Fruit fly (Drosophila melanogaster) Kc167 (cell line): ENCODE measurements around the gene PH4alphaSG2.

Experiments used
- Myc ChIP-seq: fragments of >200 bp; optimal IDR thresholded peaks from 2 replicates; lab custom pipeline; 2017; ENCODE audit warnings: missing external identifiers
- Sin3A ChIP-seq: fragments of >200 bp; optimal IDR thresholded peaks from 2 replicates; lab custom pipeline; 2018; ENCODE audit warnings: missing external identifiers
- h ChIP-seq: fragments of >200 bp; optimal IDR thresholded peaks from 3 replicates; lab custom pipeline; 2018; ENCODE audit warnings: missing external identifiers
- insv ChIP-seq: fragments of >200 bp; optimal IDR thresholded peaks from 3 replicates; lab custom pipeline; 2018; ENCODE audit warnings: missing external identifiers
- psq ChIP-seq: fragments of >200 bp; optimal IDR thresholded peaks from 2 replicates; lab custom pipeline; 2017; ENCODE audit warnings: missing external identifiers
- ttk ChIP-seq: sonication (Bioruptor generic); optimal IDR thresholded peaks from 2 replicates; lab custom pipeline; 2017; ENCODE audit warnings: missing external identifiers

Gene PH4alphaSG2

DNA sequence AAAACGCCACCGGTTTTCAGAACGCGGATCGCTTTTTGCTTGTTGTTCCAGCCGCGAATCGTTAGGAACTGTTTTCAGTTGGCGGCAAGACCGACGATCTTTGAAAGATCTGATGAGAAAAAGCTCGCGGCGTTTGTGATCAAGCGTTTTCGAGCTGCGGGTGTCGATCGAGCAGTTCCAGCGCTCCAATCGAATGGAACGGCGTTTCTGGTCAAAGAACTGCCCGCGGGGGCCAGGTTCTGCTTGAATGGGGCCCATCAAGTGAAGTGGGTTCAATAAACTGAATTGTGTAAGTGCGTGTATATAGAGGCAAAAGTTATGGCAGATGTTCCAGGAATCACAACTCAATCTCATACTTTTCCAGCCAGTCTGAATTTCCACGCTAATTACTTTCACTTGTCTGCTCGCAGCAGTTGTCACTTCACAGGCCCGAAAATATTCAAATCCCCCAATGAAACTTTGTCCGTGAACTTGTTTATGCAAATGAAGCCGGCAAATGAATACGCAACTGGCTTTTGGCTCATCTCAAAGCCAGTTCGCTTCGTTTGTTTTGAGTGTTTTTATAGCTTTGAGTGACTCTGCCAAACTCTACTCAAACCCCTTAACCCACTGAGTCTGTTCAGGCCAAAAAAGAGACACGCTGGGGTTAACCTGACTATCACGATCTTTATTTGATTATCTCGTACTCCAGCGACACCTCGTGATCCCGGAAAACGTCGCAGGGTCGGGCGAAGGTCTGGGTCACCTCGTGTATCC, 6.4 kb downstream of the PH4alphaSG2 start, which contains the start of gene PH4alphaMP:
Gene PH4alphaMP (minus strand): TSS at position 51 of the 756 bp plus-strand sequence.
- TF ChIP-seq ttk (lab: Kevin White, UChicago): no peak
- no peak for TF ChIP-seq Sin3A (lab: Kevin White, UChicago)

DNA sequence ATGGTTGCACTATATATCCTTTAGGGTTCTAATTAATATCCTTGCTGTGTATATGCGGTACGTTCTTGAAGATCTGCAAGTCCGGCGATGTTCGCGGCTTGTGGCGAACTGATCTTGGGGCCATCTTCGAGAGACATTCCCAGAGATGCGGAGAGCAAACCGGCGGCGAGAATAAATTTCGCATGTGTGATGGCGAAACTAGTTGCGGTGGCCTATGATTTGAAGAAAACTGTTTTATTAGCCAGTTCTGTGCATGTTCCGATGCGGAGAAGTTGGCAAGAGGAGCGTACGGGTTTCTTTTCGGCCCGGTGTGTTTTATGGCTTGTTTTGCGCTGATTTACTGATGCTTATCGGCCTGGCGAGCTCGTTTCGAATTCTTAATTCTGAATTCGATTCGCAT, 10.4 kb downstream of the PH4alphaSG2 start, which contains the start of gene PH4alphaNE1:
Gene PH4alphaNE1 (minus strand): TSS at position 101 of the 400 bp plus-strand sequence.
- TF ChIP-seq psq (lab: Kevin White, UChicago) (no peak), Sin3A (lab: Kevin White, UChicago) (no peak), h (lab: Kevin White, UChicago) (no peak), Myc (no peak), insv (lab: Kevin White, UChicago) (no peak), ttk (lab: Kevin White, UChicago) (no peak)

DNA sequence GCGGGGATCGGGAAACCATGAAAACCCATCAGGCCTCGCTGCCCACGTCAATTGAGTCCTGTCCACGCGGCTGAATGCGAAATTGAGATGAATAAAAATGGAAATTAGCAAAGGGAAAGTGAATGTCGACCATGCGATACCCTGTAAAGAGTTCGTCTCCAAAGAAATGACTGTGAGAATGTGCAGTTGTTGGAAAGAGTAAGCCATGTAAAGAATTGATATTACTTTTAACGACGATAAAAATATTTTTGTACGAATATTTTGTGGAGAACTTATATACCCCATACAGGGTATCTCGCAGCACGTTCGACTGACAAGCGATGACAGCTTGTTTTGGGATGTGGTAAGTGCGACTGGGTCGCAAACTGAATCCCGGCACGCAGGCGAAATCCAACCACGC, 11.3 kb downstream of the PH4alphaSG2 start:
- no peak for TF ChIP-seq h (lab: Kevin White, UChicago)

DNA sequence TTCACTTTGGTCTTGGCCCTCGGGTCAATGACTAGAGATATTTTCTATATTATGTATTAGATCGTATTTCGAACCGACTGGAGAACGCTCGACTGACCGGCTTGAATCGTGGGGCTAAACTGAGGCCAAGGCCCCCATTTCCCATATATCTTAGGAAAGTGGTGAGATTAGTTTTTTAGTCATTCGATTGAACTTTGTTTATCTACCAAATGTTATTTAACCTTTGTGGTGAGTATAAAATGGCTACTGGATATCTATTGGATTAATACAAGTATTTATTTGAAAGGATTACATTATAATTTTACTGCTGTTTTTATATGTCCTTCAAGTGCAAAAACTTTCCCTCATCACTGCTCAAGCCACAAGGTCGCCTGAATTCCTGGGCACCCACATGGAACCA, 13.5 kb downstream of the PH4alphaSG2 start, which contains the start of gene CG31371:
Gene CG31371 (minus strand): TSS at position 101 of the 400 bp plus-strand sequence.
- TF ChIP-seq ttk (lab: Kevin White, UChicago): no peak
- no peak for TF ChIP-seq h (lab: Kevin White, UChicago)
- TF ChIP-seq Myc: no peak

DNA sequence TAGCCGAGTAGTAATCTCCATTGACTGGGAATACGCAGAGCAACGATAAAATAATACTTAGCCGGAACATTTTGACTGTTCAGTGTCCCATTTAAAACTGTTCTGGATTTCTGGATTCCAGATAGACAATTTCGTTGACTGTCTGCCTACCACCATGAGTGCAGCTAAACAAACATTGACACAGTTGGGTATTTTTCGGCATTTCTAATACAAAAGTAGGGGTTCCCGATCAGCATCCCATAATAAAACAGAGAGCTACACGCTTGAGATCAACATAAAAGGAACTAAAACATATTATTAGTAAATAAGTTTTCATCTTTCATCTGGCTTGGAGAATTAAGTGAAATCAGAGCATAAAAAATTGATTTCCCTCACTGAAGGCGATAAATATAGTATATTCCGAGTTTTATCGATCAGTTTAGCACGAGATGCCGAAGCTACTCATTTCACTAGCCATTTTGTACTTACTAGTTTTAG, 15.7 kb downstream of the PH4alphaSG2 start, which contains the start of the genes PH4alphaSG1 and CG15539:
Gene PH4alphaSG1 (minus strand): TSS at position 101 of the 477 bp plus-strand sequence.
Gene CG15539 (plus strand): TSS at position 427 of the 477 bp plus-strand sequence.
- no peak for TF ChIP-seq insv (lab: Kevin White, UChicago)

DNA sequence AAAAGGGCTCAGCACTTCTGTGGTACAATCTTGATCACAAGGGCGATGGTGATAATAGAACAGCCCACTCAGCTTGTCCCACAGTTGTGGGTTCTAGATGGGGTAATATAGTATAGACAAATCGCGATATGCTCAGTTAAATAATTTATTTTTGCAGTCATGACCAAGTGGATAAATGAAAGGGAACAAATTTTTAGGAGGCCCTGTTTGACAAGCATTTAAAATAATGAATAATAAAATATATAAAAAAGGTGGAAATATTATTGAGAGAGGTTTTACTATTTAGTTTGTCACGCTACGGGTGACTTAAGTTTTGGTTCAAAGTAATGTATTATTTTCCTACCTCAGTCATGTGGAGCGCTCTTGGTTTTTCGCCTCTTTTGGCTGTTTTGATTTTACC, 17.8 kb downstream of the PH4alphaSG2 start, which contains the start of gene CG34041:
Gene CG34041 (plus strand): TSS at position 301 of the 400 bp plus-strand sequence.
- TF ChIP-seq psq (lab: Kevin White, UChicago) (no peak), ttk (lab: Kevin White, UChicago) (no peak), Myc (no peak), Sin3A (lab: Kevin White, UChicago) (no peak), insv (lab: Kevin White, UChicago) (no peak), h (lab: Kevin White, UChicago) (no peak)

DNA sequence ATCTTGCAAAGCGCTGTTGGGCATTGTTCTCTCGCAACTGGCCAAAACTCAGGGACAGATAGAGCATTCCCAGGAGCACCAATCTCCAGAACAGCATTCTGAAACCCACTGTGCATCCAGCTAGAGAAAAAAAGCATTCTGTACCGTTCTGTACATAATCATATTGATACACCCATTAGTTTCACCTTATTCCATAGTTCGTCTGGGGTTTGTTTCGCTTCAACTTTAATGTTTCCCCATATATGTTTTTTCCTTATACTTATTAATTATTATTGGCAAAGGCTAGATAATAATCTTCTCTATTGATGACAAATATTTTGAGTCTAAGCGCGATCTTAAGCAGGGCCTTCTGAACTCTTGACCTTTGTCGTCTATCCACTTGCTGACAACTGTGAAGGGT, 22.2 kb downstream of the PH4alphaSG2 start, which contains the start of gene PH4alphaNE2:
Gene PH4alphaNE2 (minus strand): TSS at position 101 of the 400 bp plus-strand sequence.
- TF ChIP-seq insv (lab: Kevin White, UChicago) (no peak), ttk (lab: Kevin White, UChicago) (no peak), h (lab: Kevin White, UChicago) (no peak), Myc (no peak), Sin3A (lab: Kevin White, UChicago) (no peak), psq (lab: Kevin White, UChicago) (no peak)

DNA sequence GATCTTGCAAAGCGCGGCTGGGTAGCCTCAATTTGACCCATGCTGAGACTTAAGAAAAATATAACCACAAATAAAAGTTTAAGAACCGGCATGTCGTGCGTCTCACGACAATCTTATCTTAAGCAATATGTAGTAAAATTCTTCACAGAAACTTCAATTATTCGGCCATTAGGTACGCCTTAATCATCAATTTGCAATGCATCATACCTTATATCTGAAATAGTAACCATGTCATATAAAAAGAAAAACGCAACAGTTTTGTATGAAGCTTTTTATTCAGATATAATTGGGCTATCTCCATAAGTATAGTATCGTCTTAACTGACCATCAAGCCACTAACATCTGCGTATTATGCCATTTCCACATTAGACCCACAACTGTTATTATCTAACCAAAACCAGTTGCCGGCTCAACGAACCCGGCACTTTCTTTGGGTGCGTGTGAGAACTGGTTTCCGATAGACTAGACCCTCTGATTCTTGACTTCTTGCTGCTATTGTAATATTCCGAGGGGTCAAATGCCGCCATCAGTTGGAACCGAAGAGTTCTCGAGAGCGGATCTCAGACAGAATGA, 24.5 kb downstream of the PH4alphaSG2 start, which contains the start of the genes CG31524 and CG9698:
Gene CG31524 (minus strand): TSS at position 101 of the 573 bp plus-strand sequence.
Gene CG9698 (plus strand): TSS at position 523 of the 573 bp plus-strand sequence.
- TF ChIP-seq Myc (no peak), psq (lab: Kevin White, UChicago) (no peak), insv (lab: Kevin White, UChicago) (no peak), ttk (lab: Kevin White, UChicago) (no peak), h (lab: Kevin White, UChicago) (no peak), Sin3A (lab: Kevin White, UChicago) (no peak)

DNA sequence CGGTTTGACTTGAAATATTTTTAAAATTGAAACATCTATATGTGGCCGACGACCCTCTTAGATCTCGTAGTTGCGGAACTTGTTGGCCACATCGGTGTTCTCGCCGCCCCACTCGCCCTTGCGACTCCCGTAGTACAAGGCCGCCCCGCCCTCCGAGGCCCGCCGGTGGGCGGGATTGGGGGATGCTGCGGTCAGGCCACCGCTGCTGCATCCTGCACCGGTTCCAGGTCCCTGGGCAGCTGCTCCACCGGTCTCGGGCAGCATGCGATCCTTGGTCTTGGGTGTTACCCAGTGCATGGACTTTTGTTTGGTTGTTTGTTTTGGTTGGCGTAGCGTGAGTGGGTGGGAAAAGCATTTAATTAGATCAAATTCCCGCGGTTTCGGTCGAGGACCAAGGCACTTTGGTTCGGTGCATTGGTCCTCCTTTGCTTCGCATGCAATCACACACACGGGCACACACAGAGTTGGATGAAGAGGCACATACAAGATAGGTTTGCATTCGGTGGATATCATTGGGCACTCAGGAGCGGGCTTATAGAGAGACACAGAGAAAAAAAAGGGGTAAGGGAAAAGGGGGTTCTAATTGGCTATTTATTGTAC, 28.5 kb downstream of the PH4alphaSG2 start:
- TF ChIP-seq Myc (no peak), psq (lab: Kevin White, UChicago) (no peak), Sin3A (lab: Kevin White, UChicago) (no peak), h (lab: Kevin White, UChicago) (no peak), insv (lab: Kevin White, UChicago) (no peak), ttk (lab: Kevin White, UChicago) (no peak)

DNA sequence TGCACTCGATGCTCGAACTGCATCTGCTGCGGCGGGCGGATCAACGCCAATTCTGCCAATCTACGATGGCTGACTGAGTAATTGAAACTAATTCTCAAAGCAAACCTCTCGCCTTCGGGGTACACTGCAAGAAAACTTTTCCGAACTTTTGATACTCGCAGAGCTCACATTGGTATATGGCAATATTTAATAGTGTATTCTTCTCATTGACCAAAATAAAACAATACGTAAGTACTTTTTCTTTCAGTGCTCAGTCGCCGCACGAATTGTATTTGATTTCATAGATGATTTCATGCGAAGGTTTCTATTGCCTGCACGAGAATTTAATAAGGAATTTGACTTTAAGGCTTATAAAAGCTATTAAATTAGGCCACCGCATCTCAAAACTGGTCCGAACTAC, 35.8 kb downstream of the PH4alphaSG2 start:
- TF ChIP-seq h (lab: Kevin White, UChicago): no peak
- TF ChIP-seq insv (lab: Kevin White, UChicago): no peak
- TF ChIP-seq Sin3A (lab: Kevin White, UChicago): no peak
- no peak for TF ChIP-seq Myc
- no peak for TF ChIP-seq ttk (lab: Kevin White, UChicago)
- no peak for TF ChIP-seq psq (lab: Kevin White, UChicago)

DNA sequence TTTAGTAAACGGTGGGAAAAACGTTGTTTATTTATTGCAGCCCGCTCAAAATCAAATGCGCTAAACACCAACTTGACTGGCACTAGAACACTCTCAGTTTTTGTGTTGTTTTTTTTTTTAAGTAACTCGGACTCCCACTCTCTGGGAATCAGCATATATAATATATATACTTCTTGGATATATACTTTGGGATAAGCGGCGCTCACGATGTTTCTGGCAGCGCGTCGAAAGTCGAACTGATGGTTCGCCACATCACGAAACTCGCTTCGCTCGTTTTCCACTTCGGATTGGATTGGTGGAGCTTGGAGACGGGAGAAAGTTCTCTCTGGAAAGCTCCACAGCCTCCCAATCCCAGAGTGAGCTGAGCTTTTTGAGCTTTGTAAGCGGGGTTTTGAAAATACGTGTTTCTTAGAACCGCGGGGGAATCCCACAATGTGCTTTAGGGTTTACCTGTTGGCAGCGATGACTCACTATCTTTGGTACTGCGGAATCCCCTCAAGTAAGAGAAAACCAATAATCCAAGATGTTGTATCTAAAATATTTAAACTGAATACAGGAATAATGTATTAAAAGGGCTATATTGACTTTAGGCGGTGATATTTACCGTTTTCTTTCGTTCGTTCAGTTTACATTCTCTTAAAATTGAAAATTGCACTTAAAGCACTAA, 37.1 kb downstream of the PH4alphaSG2 start, which contains the start of gene jdp:
Gene jdp (minus strand): TSS at position 239 of the 667 bp plus-strand sequence.
- no peak for TF ChIP-seq psq (lab: Kevin White, UChicago)
- TF ChIP-seq ttk (lab: Kevin White, UChicago): no peak
- no peak for TF ChIP-seq h (lab: Kevin White, UChicago)
- TF ChIP-seq Myc: no peak
- TF ChIP-seq insv (lab: Kevin White, UChicago): no peak
- TF ChIP-seq Sin3A (lab: Kevin White, UChicago): no peak
